Worm (Caenorhabditis elegans) whole organism, L4 larva: Measurements from ENCODE around the gene pcrg-1.

ENCODE experiments used
- Y48G9A.11 ChIP-seq: fragments of 200-800 bp; sonication (Bioruptor generic); IDR thresholded peaks from 2 replicates; pipeline ENCODE4 v1.3.6; 2022; ENCODE audit warnings: missing genetic modification reagents, missing genetic modification characterization, missing compliant biosample characterization
- aly-2 ChIP-seq: sonication (generic microtip); optimal IDR thresholded peaks from 2 replicates; lab custom pipeline; 2018; ENCODE audit warnings: missing biosample characterization, missing genetic modification characterization
- duxl-1 ChIP-seq: sonication (generic microtip); optimal IDR thresholded peaks from 2 replicates; lab custom pipeline; 2016; ENCODE audit warnings: mild to moderate bottlenecking, missing genetic modification characterization, moderate library complexity, missing compliant biosample characterization; ENCODE audit not compliant: poor library complexity
- hlh-30 ChIP-seq: sonication (generic microtip); optimal IDR thresholded peaks from 2 replicates; lab custom pipeline; 2017; ENCODE audit warnings: antibody characterized with exemption, mild to moderate bottlenecking, missing genetic modification characterization, missing compliant biosample characterization; ENCODE audit not compliant: insufficient read depth
- jun-1 ChIP-seq: fragments of 150-350 bp; optimal IDR thresholded peaks from 2 replicates; lab custom pipeline; 2014; ENCODE audit warnings: missing biosample characterization, missing genetic modification reagents, missing genetic modification characterization
- lin-15B ChIP-seq: fragments of 150-350 bp; sonication (generic microtip); optimal IDR thresholded peaks from 3 replicates; lab custom pipeline; 2014; ENCODE audit warnings: missing biosample characterization, missing genetic modification characterization
- nhr-11 ChIP-seq: fragments of 150-350 bp; optimal IDR thresholded peaks from 2 replicates; lab custom pipeline; 2014; ENCODE audit warnings: missing biosample characterization, missing genetic modification characterization
- nhr-25 ChIP-seq: sonication (generic microtip); optimal IDR thresholded peaks from 2 replicates; lab custom pipeline; 2017; ENCODE audit warnings: missing genetic modification characterization, mild to moderate bottlenecking, missing compliant biosample characterization, antibody characterized with exemption, moderate library complexity, borderline replicate concordance; ENCODE audit not compliant: insufficient read depth
- pha-4 ChIP-seq, 2 experiments: fragments of 150-350 bp in 1 of 2; fragments of 200-800 bp in 1 of 2; sonication (Bioruptor generic) in 1 of 2; IDR thresholded peaks in 1 of 2; optimal IDR thresholded peaks in 1 of 2; 2 replicates each; pipeline versions ENCODE4 v1.3.6 to Lab custom; 2014 to 2022; ENCODE audit warnings: missing genetic modification characterization in 2 of 2, missing genetic modification reagents in 2 of 2, missing biosample characterization in 1 of 2, missing compliant biosample characterization in 1 of 2
- unc-130 ChIP-seq: sonication (generic microtip); optimal IDR thresholded peaks from 2 replicates; lab custom pipeline; 2016; ENCODE audit warnings: missing genetic modification reagents, missing genetic modification characterization, missing compliant biosample characterization

DNA sequence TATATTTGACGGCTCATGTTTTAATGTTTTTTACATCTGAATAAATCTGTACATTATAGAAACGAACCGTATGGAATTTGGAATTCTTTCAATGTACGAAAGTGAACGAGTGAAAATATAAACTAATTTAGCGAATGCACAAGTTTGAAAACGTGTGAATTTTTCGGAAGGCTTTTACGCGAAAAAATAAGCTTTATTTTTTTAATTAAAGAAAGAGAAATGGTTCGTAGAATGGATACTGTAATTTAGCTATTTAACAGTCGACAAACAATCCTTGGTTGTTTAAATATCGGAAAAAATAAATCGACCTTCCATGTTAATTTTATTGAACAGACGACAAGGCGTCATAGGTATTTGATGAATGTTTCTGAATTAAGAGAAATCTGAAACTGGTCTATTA, 4.8 kb upstream of the pcrg-1 start, which contains the start of gene acdh-12:
- TF ChIP-seq nhr-25 (tag; lab: Kevin White, UChicago) (no peak), nhr-11 (tag; lab: Kevin White, UChicago) (no peak), Y48G9A.11 (GFP tag; lab: Robert Waterston, UW) (no peak), hlh-30 (tag; lab: Kevin White, UChicago) (no peak), pha-4 (GFP tag; IDR thresholded peaks at IDR 0.05; lab: Robert Waterston, UW) (no peak), pha-4 (tag; optimal IDR thresholded peaks at IDR 0.05; lab: Kevin White, UChicago) (no peak), jun-1 (tag; lab: Kevin White, UChicago) (no peak), aly-2 (tag; lab: Kevin White, UChicago) (no peak), lin-15B (tag; lab: Kevin White, UChicago) (no peak), duxl-1 (tag; lab: Kevin White, UChicago) (no peak), unc-130 (GFP tag; lab: Kevin White, UChicago) (no peak)
